Worm (Caenorhabditis elegans): ENCODE results near the gene cng-2.
"Not testable (repeated sequence)": the region's sequence is repeated elsewhere in the genome, so short reads cannot be mapped to it uniquely, and the experiment has no call there.

Gene cng-2

DNA sequence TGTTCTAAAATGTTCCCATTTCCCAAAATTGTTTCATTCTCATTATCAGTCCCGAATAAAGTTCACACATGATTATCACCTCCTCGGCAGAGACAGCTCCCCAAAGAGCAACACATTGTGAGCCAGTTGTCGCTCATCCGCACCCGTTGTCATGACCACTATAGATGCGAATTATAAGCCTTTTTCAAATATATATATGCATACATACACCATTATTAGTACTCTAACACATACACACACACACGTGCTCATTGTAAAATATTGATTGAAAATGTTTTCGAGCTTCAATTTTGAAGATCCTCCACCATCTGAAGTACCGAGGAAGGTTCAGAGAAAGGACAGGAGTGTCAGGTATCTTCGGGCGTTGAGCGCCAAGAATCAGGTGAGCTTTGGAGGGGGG is at the start of gene cng-2, which contains the start of gene Y76B12C.9:
Gene cng-2, plus strand, starts transcription at position 218 of the 400 bp plus-strand sequence.
Gene Y76B12C.9, minus strand, starts transcription at position 101 of the 400 bp plus-strand sequence.
- no peak for TF ChIP-seq cog-1 (tag; optimal IDR thresholded peaks at IDR 0.05)
- TF ChIP-seq T22C8.4 (GFP tag; IDR thresholded peaks at IDR 0.05): no peak
- no peak for TF ChIP-seq ref-1 (GFP tag; conservative IDR thresholded peaks at IDR 0.05)
- no peak for TF ChIP-seq klf-2 (GFP tag; conservative IDR thresholded peaks at IDR 0.05)
- no peak for TF ChIP-seq ztf-29 (GFP tag; IDR thresholded peaks at IDR 0.05)
- TF ChIP-seq med-1 (GFP tag; optimal IDR thresholded peaks at IDR 0.05; ENCODE audit: insufficient read depth): no peak
- TF ChIP-seq flt-1 (GFP tag; IDR thresholded peaks at IDR 0.05): no peak
- TF ChIP-seq ztf-23 (GFP tag; IDR thresholded peaks at IDR 0.05): no peak
- TF ChIP-seq tab-1 (GFP tag; IDR thresholded peaks at IDR 0.05): no peak

DNA sequence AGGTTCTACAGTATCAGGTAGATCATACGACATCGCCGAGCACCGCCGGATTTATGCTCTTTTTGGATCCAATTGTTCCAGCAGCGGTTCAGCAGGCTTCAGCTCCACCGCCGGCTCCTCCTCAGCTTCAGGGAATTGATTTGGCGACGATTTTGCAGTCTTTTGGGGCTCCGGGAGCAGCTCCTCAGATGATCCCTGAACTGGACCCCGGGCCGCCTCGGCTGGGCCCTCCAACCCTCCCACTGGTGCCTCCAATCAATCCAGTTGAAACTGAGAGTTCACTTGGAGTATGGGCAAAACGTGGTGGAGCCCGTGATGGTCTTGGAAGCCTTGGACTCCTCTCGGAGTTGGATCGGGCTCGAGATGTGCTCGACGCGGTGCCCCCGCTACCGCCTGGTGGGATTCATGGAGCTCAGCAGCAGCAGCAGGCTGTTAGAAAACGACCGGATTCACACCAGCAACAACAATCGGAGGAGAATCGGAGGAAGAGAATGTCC is 46.1 kb upstream of the cng-2 start:
- TF ChIP-seq cog-1 (tag; optimal IDR thresholded peaks at IDR 0.05): no peak
- TF ChIP-seq flt-1 (GFP tag; IDR thresholded peaks at IDR 0.05): 0 out of 2 replicates have a peak, but pooled peaks have one; percentile 6

ce11 chrIV:1992789-1993188 is 44.2 kb upstream of the cng-2 start, which contains the start of gene xpc-1:
Gene xpc-1 (plus strand): TSS chrIV:1993089.
- TF ChIP-seq med-1 (GFP tag; optimal IDR thresholded peaks at IDR 0.05; ENCODE audit: insufficient read depth): no peak
- TF ChIP-seq flt-1 (GFP tag; IDR thresholded peaks at IDR 0.05): no peak
- TF ChIP-seq ztf-23 (GFP tag; IDR thresholded peaks at IDR 0.05): no peak
- no peak for TF ChIP-seq klf-2 (GFP tag; conservative IDR thresholded peaks at IDR 0.05)
- TF ChIP-seq cog-1 (tag; optimal IDR thresholded peaks at IDR 0.05): no peak
- TF ChIP-seq ref-1 (GFP tag; conservative IDR thresholded peaks at IDR 0.05): no peak
- no peak for TF ChIP-seq tab-1 (GFP tag; IDR thresholded peaks at IDR 0.05)

ce11 chrIV:1997762-1998161 is 39.2 kb upstream of the cng-2 start:
- TF ChIP-seq ztf-29 (GFP tag; IDR thresholded peaks at IDR 0.05) (no peak), tab-1 (GFP tag; IDR thresholded peaks at IDR 0.05) (no peak), flt-1 (GFP tag; IDR thresholded peaks at IDR 0.05) (no peak), ref-1 (GFP tag; conservative IDR thresholded peaks at IDR 0.05) (no peak), T22C8.4 (GFP tag; IDR thresholded peaks at IDR 0.05) (no peak), ztf-23 (GFP tag; IDR thresholded peaks at IDR 0.05) (no peak), klf-2 (GFP tag; conservative IDR thresholded peaks at IDR 0.05) (no peak), med-1 (GFP tag; optimal IDR thresholded peaks at IDR 0.05; ENCODE audit: insufficient read depth) (no peak), cog-1 (tag; optimal IDR thresholded peaks at IDR 0.05) (no peak)

DNA sequence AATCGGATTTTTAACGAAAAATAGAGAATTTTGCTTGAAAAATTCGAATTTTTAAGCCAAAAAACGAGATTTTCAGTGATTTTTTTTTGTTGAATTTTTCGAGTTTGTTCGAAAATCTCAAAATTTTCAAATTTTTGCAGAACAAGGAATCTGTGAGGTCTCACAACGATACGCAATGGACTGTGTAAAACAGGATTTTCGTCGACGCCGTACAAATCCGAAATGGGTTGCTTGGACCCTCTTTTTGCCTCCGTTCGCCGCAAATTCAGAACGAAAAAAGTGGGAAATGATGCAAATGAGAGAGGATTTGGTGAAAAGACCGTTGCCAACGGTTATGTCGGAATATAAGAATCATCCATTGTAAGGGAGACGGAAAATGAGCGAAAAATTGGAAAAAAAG is 34.7 kb upstream of the cng-2 start:
- TF ChIP-seq cog-1 (tag; optimal IDR thresholded peaks at IDR 0.05) (no peak), med-1 (GFP tag; optimal IDR thresholded peaks at IDR 0.05; ENCODE audit: insufficient read depth) (no peak), klf-2 (GFP tag; conservative IDR thresholded peaks at IDR 0.05) (no peak), ztf-23 (GFP tag; IDR thresholded peaks at IDR 0.05) (no peak), flt-1 (GFP tag; IDR thresholded peaks at IDR 0.05) (no peak), T22C8.4 (GFP tag; IDR thresholded peaks at IDR 0.05) (no peak), ztf-29 (GFP tag; IDR thresholded peaks at IDR 0.05) (no peak), ref-1 (GFP tag; conservative IDR thresholded peaks at IDR 0.05) (no peak), tab-1 (GFP tag; IDR thresholded peaks at IDR 0.05) (no peak)

ce11 chrIV:2008920-2009319 is 28.1 kb upstream of the cng-2 start:
- TF ChIP-seq flt-1 (GFP tag; IDR thresholded peaks at IDR 0.05) (no peak), tab-1 (GFP tag; IDR thresholded peaks at IDR 0.05) (no peak), T22C8.4 (GFP tag; IDR thresholded peaks at IDR 0.05) (no peak), ref-1 (GFP tag; conservative IDR thresholded peaks at IDR 0.05) (no peak)

DNA sequence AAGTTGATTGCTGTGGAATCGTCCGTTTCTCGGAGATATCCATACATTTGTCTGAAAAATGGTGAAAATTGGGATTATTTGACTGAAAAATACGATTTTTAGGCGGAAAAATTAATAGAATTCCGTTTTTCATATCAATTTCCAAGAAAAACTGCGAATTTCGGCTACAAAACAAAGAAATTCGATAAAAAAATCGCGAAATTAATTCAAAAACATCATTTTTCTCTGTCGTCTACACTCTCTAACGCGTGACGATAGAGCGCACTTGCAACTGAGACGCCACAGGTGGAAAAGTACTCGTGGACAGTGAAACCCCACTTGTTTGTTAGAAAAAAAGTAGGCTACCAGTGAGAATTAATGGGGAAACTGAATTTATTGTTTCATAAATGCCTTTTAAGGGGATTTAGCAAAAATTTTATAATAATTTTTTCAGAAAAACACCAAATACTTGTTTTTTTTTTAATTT is 4.0 kb upstream of the cng-2 start, which contains the start of gene cpsf-1:
Gene cpsf-1, minus strand, starts transcription at position 51 of the 466 bp plus-strand sequence.
- peak; percentile 51; the same call in 1 of the 2 replicates for TF ChIP-seq tab-1 (GFP tag; IDR thresholded peaks at IDR 0.05)
- no peak for TF ChIP-seq ztf-29 (GFP tag; IDR thresholded peaks at IDR 0.05)
- no peak for TF ChIP-seq T22C8.4 (GFP tag; IDR thresholded peaks at IDR 0.05)
- peak; percentile 74; the same call in 1 of the 2 replicates for TF ChIP-seq klf-2 (GFP tag; conservative IDR thresholded peaks at IDR 0.05)
- TF ChIP-seq ztf-23 (GFP tag; IDR thresholded peaks at IDR 0.05): peak; percentile 84
- peak; percentile 72 for TF ChIP-seq flt-1 (GFP tag; IDR thresholded peaks at IDR 0.05)
- peak; percentile 54 for TF ChIP-seq cog-1 (tag; optimal IDR thresholded peaks at IDR 0.05)
- 0 out of 2 replicates have a peak, but pooled peaks have one; percentile 29 for TF ChIP-seq ref-1 (GFP tag; conservative IDR thresholded peaks at IDR 0.05)
- no peak for TF ChIP-seq med-1 (GFP tag; optimal IDR thresholded peaks at IDR 0.05; ENCODE audit: insufficient read depth)

DNA sequence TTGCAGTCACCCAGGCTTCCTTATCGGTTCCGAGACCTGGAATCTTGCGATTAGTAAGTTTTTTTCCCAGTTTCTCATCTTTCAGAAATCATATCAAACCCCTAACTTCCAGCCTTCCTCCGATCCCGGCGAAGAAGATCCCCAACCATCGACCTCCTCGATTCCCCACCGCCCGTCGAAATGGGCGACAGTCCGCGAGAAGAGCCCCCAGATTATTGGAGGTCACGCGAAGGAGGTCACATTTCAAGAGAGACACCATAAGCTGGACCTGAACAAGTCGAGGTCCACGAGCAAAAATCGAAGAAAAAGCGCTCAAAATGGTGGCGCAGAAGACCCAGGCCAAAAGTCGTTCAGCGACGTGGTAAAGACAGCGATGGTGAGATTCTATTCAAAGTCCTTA is 506 bp downstream of the cng-2 start:
- TF ChIP-seq tab-1 (GFP tag; IDR thresholded peaks at IDR 0.05) (no peak), T22C8.4 (GFP tag; IDR thresholded peaks at IDR 0.05) (no peak)

ce11 chrIV:2048839-2049238 is 11.8 kb downstream of the cng-2 start:
- TF ChIP-seq klf-2 (GFP tag; conservative IDR thresholded peaks at IDR 0.05) (no peak), cog-1 (tag; optimal IDR thresholded peaks at IDR 0.05) (peak; percentile 81), ztf-29 (GFP tag; IDR thresholded peaks at IDR 0.05) (no peak), tab-1 (GFP tag; IDR thresholded peaks at IDR 0.05) (no peak), ref-1 (GFP tag; conservative IDR thresholded peaks at IDR 0.05) (no peak), med-1 (GFP tag; optimal IDR thresholded peaks at IDR 0.05; ENCODE audit: insufficient read depth) (no peak), T22C8.4 (GFP tag; IDR thresholded peaks at IDR 0.05) (no peak), ztf-23 (GFP tag; IDR thresholded peaks at IDR 0.05) (no peak), flt-1 (GFP tag; IDR thresholded peaks at IDR 0.05) (0 out of 2 replicates have a peak, but pooled peaks have one; percentile 22)

DNA sequence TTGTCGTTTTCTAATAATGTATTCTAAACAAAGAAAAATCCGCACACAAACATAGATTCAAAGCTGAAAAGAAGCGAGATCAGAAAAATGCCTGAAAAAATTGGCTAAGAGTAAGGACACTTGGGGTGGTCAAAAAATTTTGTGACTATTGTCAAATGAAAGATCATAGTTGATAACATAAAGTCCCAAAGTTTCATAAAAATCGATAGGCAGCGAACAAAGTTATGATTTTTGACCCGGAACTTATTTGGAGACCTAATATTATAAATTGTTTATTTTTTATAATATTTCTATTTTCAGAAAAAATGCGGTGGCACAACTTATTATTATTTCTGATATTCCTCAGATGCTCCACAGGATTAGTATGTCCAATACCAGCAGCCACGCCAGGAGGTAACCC is 14.2 kb downstream of the cng-2 start, which contains the start of gene R05C11.4:
Gene R05C11.4, plus strand, starts transcription at position 301 of the 400 bp plus-strand sequence.
- TF ChIP-seq ztf-23 (GFP tag; IDR thresholded peaks at IDR 0.05); klf-2 (GFP tag; conservative IDR thresholded peaks at IDR 0.05); flt-1 (GFP tag; IDR thresholded peaks at IDR 0.05): not testable (repeated sequence)
